Fruit fly (Drosophila melanogaster) ovary, adult (tissue): ENCODE measurements around the gene CG6310.

Experiments used
- CG17801 ChIP-seq: fragments of 200-800 bp; optimal IDR thresholded peaks from 2 replicates; lab custom pipeline; 2019; ENCODE audit warnings: missing biosample characterization, mild to moderate bottlenecking, missing genetic modification characterization, moderate library complexity; ENCODE audit not compliant: partially characterized antibody

Gene CG6310

dm6 chr3L:11069764-11070163 lies at the start of gene CG6310:
CG6310 (minus strand) TSS chr3L:11069864.
- no peak for TF ChIP-seq CG17801 (GFP tag; lab: Kevin White, UChicago)

- TF ChIP-seq CG17801 (GFP tag; lab: Kevin White, UChicago): no peak
Observed at dm6 chr3L:11118627-11119395, 49.1 kb upstream of the CG6310 start.

DNA sequence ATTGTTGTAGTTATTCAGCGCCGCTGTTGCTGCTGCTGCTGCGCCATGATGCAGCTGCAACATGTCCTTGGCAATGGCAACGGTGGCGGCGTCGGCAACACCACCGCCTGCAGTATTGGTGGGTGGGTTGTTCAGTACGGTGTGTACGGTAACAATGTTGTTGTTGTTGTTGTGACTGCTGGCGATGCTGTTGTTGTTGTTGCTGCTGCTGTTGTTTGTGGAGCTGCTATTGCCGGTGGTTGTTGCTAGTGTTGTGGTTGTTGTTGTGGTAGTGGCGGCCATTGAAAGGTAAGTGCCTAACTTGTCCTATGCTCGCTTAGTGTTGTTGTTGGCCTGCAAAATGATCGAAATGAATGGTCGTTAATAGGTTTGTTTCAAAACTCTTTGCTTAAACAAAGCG lies 48.1 kb upstream of the CG6310 start:
- TF ChIP-seq CG17801 (GFP tag; lab: Kevin White, UChicago): no peak

DNA sequence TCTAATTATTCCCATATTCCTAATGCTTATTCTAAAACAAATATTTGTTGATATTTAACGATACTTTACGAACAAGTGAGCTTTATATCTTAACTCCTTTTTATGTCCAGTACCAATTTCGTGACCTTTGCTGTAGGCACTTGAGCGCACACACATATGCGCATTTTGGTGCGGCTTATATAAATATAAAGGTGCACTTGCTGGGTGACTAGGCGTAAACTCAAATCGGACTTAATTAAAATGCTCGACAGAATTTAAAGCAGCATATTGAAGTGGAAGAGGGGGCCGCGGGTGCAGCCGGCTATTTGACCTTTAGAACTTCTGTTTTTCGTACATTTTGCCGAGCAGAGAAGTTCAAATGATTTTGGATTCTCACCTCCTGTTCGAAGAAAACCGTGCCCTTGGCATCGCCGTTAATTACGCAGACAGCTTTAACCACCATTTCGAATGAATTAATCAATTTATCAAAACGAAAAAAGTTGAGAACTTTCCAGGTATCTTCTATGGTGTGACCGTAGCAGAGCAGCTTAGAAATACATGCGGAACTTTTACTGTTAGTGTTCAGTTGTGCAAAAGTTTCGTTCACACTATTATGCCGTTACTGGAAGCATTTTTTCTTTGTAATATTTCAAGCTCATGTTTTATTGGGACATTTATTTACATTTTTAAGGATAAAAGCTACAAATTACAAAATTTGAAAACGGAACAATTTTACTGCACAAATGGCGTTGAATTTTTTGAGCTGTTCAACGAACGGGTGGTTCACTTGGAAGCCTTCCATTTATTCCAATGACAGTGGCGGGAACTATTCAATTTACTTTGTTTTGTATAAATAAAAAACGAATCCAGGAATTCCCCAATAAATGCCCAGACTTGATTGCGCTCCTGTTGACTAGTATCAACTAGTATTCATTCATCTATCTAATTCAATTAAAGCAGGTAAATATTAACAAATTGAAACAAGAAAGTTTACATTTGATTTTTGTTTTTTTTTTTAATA lies 43.8 kb upstream of the CG6310 start, which contains the start of gene Sod1:
Gene Sod1, minus strand, starts transcription at position 543 of the 1,000 bp plus-strand sequence.
- peak; percentile 76 for TF ChIP-seq CG17801 (GFP tag; lab: Kevin White, UChicago)

DNA sequence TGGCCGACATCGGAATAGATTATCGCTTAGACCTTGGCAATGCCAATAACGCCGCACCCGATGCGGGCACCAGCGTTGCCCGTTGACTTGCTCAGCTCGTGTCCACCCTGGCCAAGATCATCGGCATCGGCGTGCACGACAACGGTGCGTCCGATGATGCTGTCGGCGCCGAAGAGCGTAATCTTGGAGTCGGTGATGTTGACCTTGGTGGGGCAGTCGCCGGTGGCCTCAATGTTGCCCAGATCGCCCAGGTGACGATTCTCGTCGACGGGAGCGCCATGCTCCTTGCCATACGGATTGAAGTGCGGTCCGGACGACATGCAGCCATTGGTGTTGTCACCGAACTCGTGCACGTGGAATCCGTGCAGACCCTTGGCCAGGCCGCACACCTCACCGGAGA lies 42.8 kb upstream of the CG6310 start:
- TF ChIP-seq CG17801 (GFP tag; lab: Kevin White, UChicago): no peak

DNA sequence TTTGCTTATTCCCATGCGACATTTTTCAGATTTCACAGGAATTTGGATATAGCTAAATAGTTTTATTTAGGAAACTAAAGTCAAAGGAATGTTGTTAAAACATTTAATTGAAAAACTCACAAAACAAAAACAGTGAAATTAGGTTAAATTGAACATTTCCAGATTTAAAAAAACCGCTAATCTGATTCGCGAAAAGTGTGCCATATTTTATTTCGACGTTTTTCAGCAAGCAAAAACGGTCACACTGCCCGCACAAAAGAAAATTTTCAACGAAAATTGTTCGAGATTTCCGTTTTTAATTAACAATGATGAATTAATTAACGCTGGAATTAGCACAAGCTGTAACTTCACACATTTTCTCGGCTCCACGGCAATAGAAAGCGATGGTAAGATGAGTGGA lies 39.8 kb upstream of the CG6310 start, which contains the start of the genes CG34012 and emei:
Gene CG34012, minus strand, starts transcription at position 52 of the 400 bp plus-strand sequence.
Gene emei, plus strand, starts transcription at position 237 of the 400 bp plus-strand sequence.
- no peak for TF ChIP-seq CG17801 (GFP tag; lab: Kevin White, UChicago)

- TF ChIP-seq CG17801 (GFP tag; lab: Kevin White, UChicago): no peak
Observed at dm6 chr3L:11107935-11108334, 38.3 kb upstream of the CG6310 start, which contains the start of gene CG12522. CG12522 (plus strand) TSS chr3L:11108235.

DNA sequence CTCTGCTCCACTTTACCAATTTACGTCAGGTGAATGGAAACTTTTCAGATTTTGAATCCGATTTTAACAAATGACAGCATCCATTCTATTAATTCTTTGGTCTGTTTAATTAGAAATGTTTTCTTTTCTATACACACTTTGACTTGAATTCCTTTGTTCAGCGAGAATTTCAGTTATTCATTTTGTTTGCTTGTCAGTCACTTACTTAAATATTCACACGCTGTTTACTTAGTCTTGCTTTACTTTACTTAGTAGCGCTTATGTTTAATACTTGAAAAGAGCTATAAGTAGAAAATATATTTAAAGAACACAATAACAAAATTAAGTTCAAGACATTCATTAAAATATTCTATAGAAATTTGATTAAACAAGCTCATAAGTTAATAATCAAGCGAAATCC lies 37.8 kb upstream of the CG6310 start, which contains the start of gene CG32073:
Gene CG32073, minus strand, starts transcription at position 151 of the 400 bp plus-strand sequence.
- no peak for TF ChIP-seq CG17801 (GFP tag; lab: Kevin White, UChicago)

dm6 chr3L:11103773-11104172 lies 34.1 kb upstream of the CG6310 start, which contains the start of gene CG32071:
CG32071 (minus strand) TSS chr3L:11103873.
- no peak for TF ChIP-seq CG17801 (GFP tag; lab: Kevin White, UChicago)

- no peak for TF ChIP-seq CG17801 (GFP tag; lab: Kevin White, UChicago)
Observed at dm6 chr3L:11102930-11103329, 33.3 kb upstream of the CG6310 start, which contains the start of gene Elo68alpha. Elo68alpha (minus strand) TSS chr3L:11103030.

DNA sequence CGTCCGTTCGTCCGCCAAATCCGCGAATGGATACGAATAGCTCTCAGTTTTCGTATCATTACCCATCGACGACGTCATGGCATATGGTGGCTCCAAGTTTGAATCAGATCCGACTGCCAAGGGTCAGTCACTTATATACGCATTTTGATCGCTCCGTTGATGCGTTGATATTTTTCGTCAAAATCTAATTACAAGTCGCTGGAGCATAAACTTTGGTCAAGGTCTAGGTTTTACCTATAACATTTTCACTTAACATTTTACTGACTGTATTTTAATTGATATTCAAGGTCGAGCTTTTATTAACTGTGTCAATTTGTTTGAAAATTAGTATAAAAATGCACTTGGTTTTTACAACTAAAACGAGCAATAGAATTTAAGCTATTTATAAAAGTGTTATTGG lies 31.9 kb upstream of the CG6310 start, which contains the start of gene Elo68beta:
Gene Elo68beta, minus strand, starts transcription at position 101 of the 400 bp plus-strand sequence.
- no peak for TF ChIP-seq CG17801 (GFP tag; lab: Kevin White, UChicago)

- TF ChIP-seq CG17801 (GFP tag; lab: Kevin White, UChicago): peak; percentile 91
Observed at dm6 chr3L:11097982-11098663, 28.5 kb upstream of the CG6310 start, which contains the start of the genes Irbp18 and APP-BP1. Irbp18 (minus strand) TSS chr3L:11098186. APP-BP1 (plus strand) TSS chr3L:11098412.

DNA sequence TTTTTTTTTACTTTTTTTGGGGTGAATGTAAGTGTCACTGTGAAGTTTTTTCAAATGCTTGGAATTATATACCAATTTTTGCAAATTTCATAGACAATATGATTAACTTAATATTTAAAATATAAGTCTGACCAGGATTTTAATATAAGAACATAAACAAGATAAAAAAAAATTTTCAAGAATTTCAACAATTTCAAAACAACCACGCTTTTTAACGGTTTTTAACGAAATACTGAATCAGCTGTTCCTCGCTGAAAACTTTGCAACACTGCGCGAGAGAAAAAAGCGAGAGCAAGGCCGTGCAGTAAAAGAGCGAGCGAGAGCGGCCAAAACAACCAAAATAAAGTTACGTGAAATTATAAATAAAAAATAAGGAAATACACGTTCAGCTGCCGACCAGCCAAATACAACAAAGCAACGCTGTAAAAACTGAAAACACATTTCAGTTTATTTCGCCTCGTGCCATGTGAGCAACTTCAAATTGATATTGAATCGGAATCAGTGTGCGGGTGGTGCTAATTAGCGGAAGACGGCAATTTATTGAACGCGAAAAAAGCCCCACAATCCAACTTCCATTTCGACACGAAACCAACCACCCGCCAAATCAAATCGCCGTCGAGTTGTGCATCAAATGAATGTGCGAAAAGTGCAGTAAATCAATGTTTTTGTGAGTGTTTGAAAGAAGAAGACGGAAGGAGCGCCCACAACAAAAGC lies 26.7 kb upstream of the CG6310 start, which contains the start of the genes CG46439, Iyd and CG33947:
Gene CG46439, minus strand, starts transcription at position 51 of the 714 bp plus-strand sequence.
Gene Iyd, minus strand, starts transcription at position 51 of the 714 bp plus-strand sequence.
Gene CG33947, plus strand, starts transcription at position 302 of the 714 bp plus-strand sequence.
- TF ChIP-seq CG17801 (GFP tag; lab: Kevin White, UChicago): peak; percentile 92
